Worm (Caenorhabditis elegans) whole organism, mixed stage, embryonic: ENCODE measurements around the gene K01B6.3.

Experiments used
- elt-3 ChIP-seq: fragments of 150-350 bp; optimal IDR thresholded peaks from 2 replicates; lab custom pipeline; 2014; ENCODE audit warnings: missing biosample characterization, missing genetic modification characterization
- mab-5 ChIP-seq: fragments of 150-350 bp; optimal IDR thresholded peaks from 2 replicates; lab custom pipeline; 2014; ENCODE audit warnings: missing biosample characterization, missing genetic modification characterization
- nhr-237 ChIP-seq: fragments of 150-350 bp; optimal IDR thresholded peaks from 2 replicates; lab custom pipeline; 2014; ENCODE audit warnings: missing biosample characterization, missing genetic modification characterization

ce11 chrIII:9328732-9329131, 28.7 kb downstream of the K01B6.3 start:
- no peak for TF ChIP-seq mab-5 (tag; lab: Kevin White, UChicago)
- TF ChIP-seq nhr-237 (tag; lab: Kevin White, UChicago), result no peak
- no peak for TF ChIP-seq elt-3
